Fruit fly (Drosophila melanogaster) whole organism, embryonic: ENCODE measurements around the gene CG31313.

ENCODE experiments used
- ATbp ChIP-seq: fragments of 200-800 bp; sonication (Bioruptor generic); optimal IDR thresholded peaks from 2 replicates; lab custom pipeline; 2017; ENCODE audit warnings: missing biosample characterization, mild to moderate bottlenecking, missing genetic modification characterization, missing genetic modification reagents
- Bteb2 ChIP-seq: fragments of 200-800 bp; sonication (Bioruptor generic); optimal IDR thresholded peaks from 2 replicates; lab custom pipeline; 2016; ENCODE audit warnings: missing biosample characterization, missing genetic modification characterization
- CG10543 ChIP-seq: fragments of 200-800 bp; sonication (Bioruptor generic); optimal IDR thresholded peaks from 3 replicates; lab custom pipeline; 2017; ENCODE audit warnings: missing biosample characterization, mild to moderate bottlenecking, missing genetic modification characterization, moderate library complexity
- CG10654 ChIP-seq: fragments of 200-800 bp; sonication (Bioruptor generic); optimal IDR thresholded peaks from 2 replicates; lab custom pipeline; 2016; ENCODE audit warnings: missing biosample characterization, missing genetic modification characterization
- CG12219 ChIP-seq: fragments of 200-800 bp; sonication (Bioruptor generic); optimal IDR thresholded peaks from 3 replicates; lab custom pipeline; 2018; ENCODE audit warnings: missing biosample characterization, mild to moderate bottlenecking, missing genetic modification characterization
- CG12299 ChIP-seq: fragments of 200-800 bp; sonication (Bioruptor generic); optimal IDR thresholded peaks from 2 replicates; lab custom pipeline; 2018; ENCODE audit warnings: missing biosample characterization, mild to moderate bottlenecking, missing genetic modification characterization
- CG14050 ChIP-seq: fragments of 200-800 bp; sonication (Bioruptor generic); IDR thresholded peaks from 3 replicates; pipeline ENCODE4 v1.3.6; 2022; ENCODE audit warnings: missing biosample characterization, missing genetic modification characterization
- CG1529 ChIP-seq: fragments of 200-800 bp; sonication (Bioruptor generic); optimal IDR thresholded peaks from 3 replicates; lab custom pipeline; 2018; ENCODE audit warnings: missing biosample characterization, missing genetic modification characterization
- CG1602 ChIP-seq: fragments of 200-800 bp; sonication (Bioruptor generic); optimal IDR thresholded peaks from 3 replicates; lab custom pipeline; 2016; ENCODE audit warnings: missing biosample characterization, missing genetic modification characterization
- CG18619 ChIP-seq: fragments of 200-800 bp; sonication (Bioruptor generic); optimal IDR thresholded peaks from 3 replicates; lab custom pipeline; 2017; ENCODE audit warnings: missing biosample characterization, mild to moderate bottlenecking, missing genetic modification characterization
- CG30020 ChIP-seq: fragments of 200-800 bp; optimal IDR thresholded peaks from 2 replicates; lab custom pipeline; 2019; ENCODE audit warnings: missing biosample characterization, mild to moderate bottlenecking, missing genetic modification characterization, moderate library complexity
- CG5953 ChIP-seq: fragments of 200-800 bp; sonication (Bioruptor generic); IDR thresholded peaks from 2 replicates; pipeline ENCODE4 v1.3.6; 2022; ENCODE audit warnings: missing biosample characterization, missing genetic modification characterization
- CG7271 ChIP-seq: fragments of 200-800 bp; sonication (Bioruptor generic); optimal IDR thresholded peaks from 2 replicates; lab custom pipeline; 2018; ENCODE audit warnings: missing biosample characterization, mild to moderate bottlenecking, missing genetic modification characterization, moderate library complexity
- CG7556 ChIP-seq: fragments of 200-800 bp; sonication (Bioruptor generic); optimal IDR thresholded peaks from 2 replicates; lab custom pipeline; 2017; ENCODE audit warnings: missing biosample characterization, mild to moderate bottlenecking, missing genetic modification characterization
- CG7745 ChIP-seq: fragments of 200-800 bp; sonication (Bioruptor generic); optimal IDR thresholded peaks from 2 replicates; lab custom pipeline; 2018; ENCODE audit warnings: missing biosample characterization, mild to moderate bottlenecking, missing genetic modification characterization, moderate library complexity
- CG8359 ChIP-seq: fragments of 200-800 bp; sonication (Bioruptor generic); optimal IDR thresholded peaks from 2 replicates; lab custom pipeline; 2017; ENCODE audit warnings: missing biosample characterization, mild to moderate bottlenecking, missing genetic modification characterization, borderline replicate concordance
- CG9932 ChIP-seq: fragments of 200-800 bp; sonication (Bioruptor generic); IDR thresholded peaks from 2 replicates; pipeline ENCODE4 v1.3.6; 2022; ENCODE audit warnings: missing biosample characterization, missing genetic modification characterization
- Dp ChIP-seq: fragments of 200-800 bp; sonication (Bioruptor generic); optimal IDR thresholded peaks from 2 replicates; lab custom pipeline; 2018; ENCODE audit warnings: missing biosample characterization, mild to moderate bottlenecking, missing genetic modification characterization, moderate library complexity
- Elba2 ChIP-seq: fragments of 200-800 bp; sonication (Bioruptor generic); optimal IDR thresholded peaks from 3 replicates; lab custom pipeline; 2016; ENCODE audit warnings: missing biosample characterization, missing genetic modification characterization
- Kr ChIP-seq: fragments of 200-800 bp; sonication (Bioruptor generic); optimal IDR thresholded peaks from 2 replicates; lab custom pipeline; 2017; ENCODE audit warnings: missing biosample characterization, mild to moderate bottlenecking, missing genetic modification characterization
- PHDP ChIP-seq: fragments of 200-800 bp; sonication (Bioruptor generic); optimal IDR thresholded peaks from 3 replicates; lab custom pipeline; 2018; ENCODE audit warnings: missing biosample characterization, mild to moderate bottlenecking, missing genetic modification characterization, moderate library complexity
- ash1 ChIP-seq: fragments of 200-800 bp; sonication (Bioruptor generic); optimal IDR thresholded peaks from 2 replicates; lab custom pipeline; 2018; ENCODE audit warnings: missing biosample characterization, mild to moderate bottlenecking, missing genetic modification characterization
- az2 ChIP-seq: fragments of 200-800 bp; sonication (Bioruptor generic); optimal IDR thresholded peaks from 3 replicates; lab custom pipeline; 2016; ENCODE audit warnings: missing biosample characterization, missing genetic modification characterization
- bsh ChIP-seq, 2 experiments: fragments of 200-800 bp; sonication (Bioruptor generic); optimal IDR thresholded peaks; 2 replicates each; lab custom pipeline; 2017 to 2018; ENCODE audit warnings: mild to moderate bottlenecking in 2 of 2, missing biosample characterization in 2 of 2, missing genetic modification characterization in 2 of 2, moderate library complexity in 1 of 2
- cg ChIP-seq: fragments of 200-800 bp; sonication (Bioruptor generic); optimal IDR thresholded peaks from 3 replicates; lab custom pipeline; 2019; ENCODE audit warnings: missing biosample characterization, mild to moderate bottlenecking, missing genetic modification characterization, moderate library complexity
- chif ChIP-seq, 2 experiments: fragments of 200-800 bp; sonication (Bioruptor generic); optimal IDR thresholded peaks; 3 replicates each; lab custom pipeline; 2016; ENCODE audit warnings: missing biosample characterization in 2 of 2, missing genetic modification characterization in 2 of 2
- cwo ChIP-seq: fragments of 200-800 bp; sonication (Bioruptor generic); optimal IDR thresholded peaks from 3 replicates; lab custom pipeline; 2017; ENCODE audit warnings: missing biosample characterization, missing genetic modification characterization, mild to moderate bottlenecking, moderate library complexity, missing genetic modification reagents
- dati ChIP-seq: fragments of 200-800 bp; sonication (Bioruptor generic); IDR thresholded peaks from 2 replicates; pipeline ENCODE4 v1.3.6; 2022; ENCODE audit warnings: missing biosample characterization, missing genetic modification characterization
- dm ChIP-seq: fragments of 200-800 bp; sonication (Bioruptor generic); optimal IDR thresholded peaks from 3 replicates; lab custom pipeline; 2016; ENCODE audit warnings: missing biosample characterization, missing genetic modification characterization
- dysf ChIP-seq: fragments of 200-800 bp; sonication (Bioruptor generic); IDR thresholded peaks from 3 replicates; pipeline ENCODE4 v1.3.6; 2022; ENCODE audit warnings: missing biosample characterization, missing genetic modification characterization
- ewg ChIP-seq: fragments of 200-800 bp; sonication (Bioruptor generic); optimal IDR thresholded peaks from 3 replicates; lab custom pipeline; 2017; ENCODE audit warnings: mild to moderate bottlenecking, missing biosample characterization, missing genetic modification reagents, missing genetic modification characterization
- fd102C ChIP-seq: fragments of 200-800 bp; sonication (Bioruptor generic); optimal IDR thresholded peaks from 2 replicates; lab custom pipeline; 2018; ENCODE audit warnings: missing biosample characterization, mild to moderate bottlenecking, missing genetic modification characterization, moderate library complexity
- grau ChIP-seq: fragments of 200-800 bp; optimal IDR thresholded peaks from 3 replicates; lab custom pipeline; 2019; ENCODE audit warnings: missing biosample characterization, mild to moderate bottlenecking, missing genetic modification characterization, moderate library complexity
- gsb-n ChIP-seq: fragments of 200-800 bp; sonication (Bioruptor generic); optimal IDR thresholded peaks from 3 replicates; lab custom pipeline; 2018; ENCODE audit warnings: missing biosample characterization, mild to moderate bottlenecking, missing genetic modification characterization
- gt ChIP-seq: fragments of 200-800 bp; sonication (Bioruptor generic); IDR thresholded peaks from 2 replicates; pipeline ENCODE4 v1.3.6; 2022; ENCODE audit warnings: missing biosample characterization, missing genetic modification characterization
- ham ChIP-seq: fragments of 200-800 bp; sonication (Bioruptor generic); IDR thresholded peaks from 2 replicates; pipeline ENCODE4 v1.3.6; 2022; ENCODE audit warnings: missing biosample characterization, missing genetic modification characterization
- her ChIP-seq: fragments of 200-800 bp; sonication (Bioruptor generic); optimal IDR thresholded peaks from 2 replicates; lab custom pipeline; 2016; ENCODE audit warnings: missing biosample characterization, missing genetic modification characterization
- lilli ChIP-seq: fragments of 200-800 bp; sonication (Bioruptor generic); optimal IDR thresholded peaks from 3 replicates; lab custom pipeline; 2016; ENCODE audit warnings: missing biosample characterization, missing genetic modification characterization
- pros ChIP-seq: fragments of 200-800 bp; sonication (Bioruptor generic); optimal IDR thresholded peaks from 3 replicates; lab custom pipeline; 2019; ENCODE audit warnings: missing biosample characterization, mild to moderate bottlenecking, missing genetic modification characterization, moderate library complexity
- salm ChIP-seq: fragments of 200-800 bp; sonication (Bioruptor generic); optimal IDR thresholded peaks from 2 replicates; lab custom pipeline; 2018; ENCODE audit warnings: missing biosample characterization, mild to moderate bottlenecking, missing genetic modification characterization
- scrt ChIP-seq: fragments of 200-800 bp; sonication (Bioruptor generic); optimal IDR thresholded peaks from 2 replicates; lab custom pipeline; 2018; ENCODE audit warnings: missing biosample characterization, mild to moderate bottlenecking, missing genetic modification characterization, moderate library complexity
- sd ChIP-seq: fragments of 200-800 bp; sonication (Bioruptor generic); optimal IDR thresholded peaks from 3 replicates; lab custom pipeline; 2018; ENCODE audit warnings: missing biosample characterization, mild to moderate bottlenecking, missing genetic modification characterization, moderate library complexity
- seq ChIP-seq: fragments of 200-800 bp; sonication (Bioruptor generic); IDR thresholded peaks from 2 replicates; pipeline ENCODE4 v1.3.6; 2022; ENCODE audit warnings: missing biosample characterization, missing genetic modification characterization
- sna ChIP-seq: fragments of 200-800 bp; sonication (Bioruptor generic); IDR thresholded peaks from 2 replicates; pipeline ENCODE4 v1.3.6; 2022; ENCODE audit warnings: missing biosample characterization, missing genetic modification characterization; ENCODE audit not compliant: partially characterized antibody
- sr ChIP-seq: fragments of 200-800 bp; sonication (Bioruptor generic); IDR thresholded peaks from 3 replicates; pipeline ENCODE4 v1.3.6; 2022; ENCODE audit warnings: missing biosample characterization, missing genetic modification characterization
- tio ChIP-seq: fragments of 200-800 bp; sonication (Bioruptor generic); optimal IDR thresholded peaks from 2 replicates; lab custom pipeline; 2017; ENCODE audit warnings: missing biosample characterization, missing genetic modification characterization, inconsistent platforms
- unc-4 ChIP-seq: fragments of 200-800 bp; sonication (Bioruptor generic); IDR thresholded peaks from 2 replicates; pipeline ENCODE4 v1.3.6; 2022; ENCODE audit warnings: missing biosample characterization, missing genetic modification characterization; ENCODE audit not compliant: partially characterized antibody
- zfh1 ChIP-seq: fragments of 200-800 bp; sonication (Bioruptor generic); IDR thresholded peaks from 3 replicates; pipeline ENCODE4 v1.3.6; 2022; ENCODE audit warnings: missing biosample characterization, missing genetic modification characterization

The CG31313 gene

DNA sequence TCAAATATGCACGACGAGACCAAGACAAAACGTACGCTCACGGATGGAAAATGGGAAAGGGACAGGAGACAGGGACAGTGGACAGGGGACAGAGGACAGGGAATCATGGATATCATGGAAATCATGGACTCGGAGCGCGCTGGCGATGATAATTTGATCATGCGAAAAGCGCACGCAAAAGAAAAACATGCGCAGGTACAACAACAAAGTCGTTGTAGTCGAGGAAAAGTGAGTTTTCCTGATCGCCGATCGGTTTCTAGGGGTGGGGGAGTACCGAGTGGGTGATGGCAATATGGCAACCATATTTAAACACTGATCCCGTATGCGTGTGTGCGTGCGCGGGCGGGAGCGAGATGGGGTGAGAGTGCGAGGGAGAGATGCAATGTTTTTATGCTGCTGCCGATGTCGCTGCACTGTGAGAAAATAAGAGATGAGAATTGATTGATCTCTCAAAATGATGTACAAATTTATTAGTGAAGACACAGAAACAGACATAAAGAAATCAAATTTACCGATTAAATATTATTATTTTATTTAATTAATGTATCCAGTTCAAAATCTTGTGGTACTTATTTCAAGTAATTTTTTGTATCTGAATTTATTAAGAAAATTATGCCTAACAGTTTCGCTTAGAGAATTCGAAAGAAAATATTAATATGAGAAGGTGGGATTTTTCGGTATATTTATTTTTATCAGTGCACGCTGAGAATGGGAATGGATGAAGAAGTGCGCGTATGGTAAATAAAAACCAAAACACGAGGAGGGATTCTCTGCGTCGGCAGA, 23.7 kb upstream of the CG31313 start (continued):
- peak; percentile 29 for TF ChIP-seq lilli (GFP tag; lab: Kevin White, UChicago)
- TF ChIP-seq CG7745: peak; percentile 75
- TF ChIP-seq Bteb2: no peak
- TF ChIP-seq CG18619 (GFP tag; lab: Kevin White, UChicago): peak; percentile 77
- TF ChIP-seq CG1602: peak; percentile 92
- no peak for TF ChIP-seq unc-4
- TF ChIP-seq dati: 0 out of 2 replicates have a peak, but pooled peaks have one; percentile 27
- peak; percentile 74 for TF ChIP-seq ewg
- TF ChIP-seq CG8359 (GFP tag; lab: Kevin White, UChicago): peak; percentile 77
- TF ChIP-seq bsh (GFP tag; optimal IDR thresholded peaks at IDR 0.05; lab: Kevin White, UChicago): peak; percentile 59 to 94
- TF ChIP-seq Dp (GFP tag; lab: Kevin White, UChicago): no peak
- peak; percentile 78 for TF ChIP-seq PHDP (tag; lab: Kevin White, UChicago)
- peak; percentile 38 for TF ChIP-seq cwo (GFP tag; lab: Kevin White, UChicago)
- peak; percentile 80; the same call in 2 of the 3 replicates for TF ChIP-seq zfh1 (GFP tag; lab: Robert Waterston, UW)
- TF ChIP-seq her: no peak
- TF ChIP-seq sd (tag; lab: Kevin White, UChicago): peak; percentile 40
- TF ChIP-seq ATbp (GFP tag; lab: Kevin White, UChicago): peak; percentile 78
- TF ChIP-seq CG7556: peak; percentile 94
- TF ChIP-seq seq (GFP tag; lab: Robert Waterston, UW): peak; percentile 47; the same call in 1 of the 2 replicates
- TF ChIP-seq CG1529 (GFP tag; lab: Kevin White, UChicago): peak; percentile 83
- peak; percentile 94 for TF ChIP-seq Kr (GFP tag; lab: Kevin White, UChicago)
- TF ChIP-seq CG9932 (GFP tag; lab: Robert Waterston, UW): no peak
- peak; percentile 52 for TF ChIP-seq cg (GFP tag; lab: Kevin White, UChicago)
- peak; percentile 63 for TF ChIP-seq CG10654
- peak; percentile 73 for TF ChIP-seq CG30020
- TF ChIP-seq sna (GFP tag; lab: Robert Waterston, UW): no peak
- TF ChIP-seq gsb-n: peak; percentile 97
- TF ChIP-seq dm (GFP tag; lab: Kevin White, UChicago): no peak
- TF ChIP-seq CG12219 (GFP tag; lab: Kevin White, UChicago): peak; percentile 67
- TF ChIP-seq CG7271: peak; percentile 90
- no peak for TF ChIP-seq CG14050 (GFP tag; lab: Robert Waterston, UW)
- TF ChIP-seq CG12299 (tag; lab: Kevin White, UChicago): peak; percentile 55
- peak; percentile 69 for TF ChIP-seq gt
- peak; percentile 87 for TF ChIP-seq grau (tag; lab: Kevin White, UChicago)
- peak; percentile 40 for TF ChIP-seq scrt (GFP tag; lab: Kevin White, UChicago)
- peak; percentile 28 for TF ChIP-seq CG10543
- TF ChIP-seq salm (tag; lab: Kevin White, UChicago): peak; percentile 76
- TF ChIP-seq CG5953 (GFP tag; lab: Robert Waterston, UW): no peak; the same call in 1 of the 2 replicates
- TF ChIP-seq chif (GFP tag; optimal IDR thresholded peaks at IDR 0.05; lab: Kevin White, UChicago): peak in 1 of 2 experiments; percentile 64
- TF ChIP-seq Elba2 (GFP tag; lab: Kevin White, UChicago): peak; percentile 64
- TF ChIP-seq ash1 (GFP tag; lab: Kevin White, UChicago): no peak
- TF ChIP-seq tio (GFP tag; lab: Kevin White, UChicago): peak; percentile 90
- TF ChIP-seq az2 (GFP tag; lab: Kevin White, UChicago): peak; percentile 93
- TF ChIP-seq fd102C (GFP tag; lab: Kevin White, UChicago): peak; percentile 81
- TF ChIP-seq dysf (GFP tag; lab: Robert Waterston, UW): peak; percentile 66; the same call in 2 of the 3 replicates
- TF ChIP-seq sr (GFP tag; lab: Robert Waterston, UW): peak; percentile 53; the same call in 1 of the 3 replicates
- peak; percentile 63 for TF ChIP-seq pros (GFP tag; lab: Kevin White, UChicago)
- TF ChIP-seq ham (GFP tag; lab: Robert Waterston, UW): no peak
